Fruit fly (Drosophila melanogaster) whole organism, prepupa: ENCODE results near the gene ect.

ENCODE experiments used
- Gug ChIP-seq: fragments of 200-800 bp; sonication (Bioruptor generic); IDR thresholded peaks from 2 replicates; pipeline ENCODE4 v1.3.6; 2022; ENCODE audit warnings: missing biosample characterization, missing genetic modification characterization
- svp ChIP-seq: fragments of 200-800 bp; sonication (Bioruptor generic); peaks from one replicate; lab custom pipeline; 2016; ENCODE audit warnings: missing biosample characterization, missing genetic modification characterization

DNA sequence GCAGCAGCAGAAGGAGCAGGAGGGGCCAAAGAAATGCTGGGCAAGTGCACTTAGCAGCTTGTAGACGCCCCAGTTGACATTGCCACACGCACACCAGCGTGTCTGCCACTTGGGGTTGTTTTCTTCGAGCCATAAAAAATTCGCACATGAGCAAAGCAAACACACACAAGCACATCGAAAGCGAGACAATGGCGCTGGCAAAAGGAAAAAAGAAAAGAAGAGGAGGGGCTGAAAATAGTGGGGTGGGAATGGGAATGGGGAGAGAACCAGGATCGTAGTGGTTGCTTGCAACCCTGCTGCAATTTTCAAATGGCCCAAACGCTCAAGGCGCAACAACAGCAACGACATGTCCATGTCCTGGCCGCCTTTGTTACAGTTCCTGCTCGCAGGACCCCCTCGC is 45.5 kb upstream of the ect start:
- TF ChIP-seq Gug (GFP tag; lab: Robert Waterston, UW) (no peak), svp (GFP tag; lab: Kevin White, UChicago) (no peak)
